Worm (Caenorhabditis elegans): ENCODE measurements around the gene Y61A9LA.1.

The Y61A9LA.1 gene

ce11 chrV:4550459-4550858, 34.6 kb upstream of the Y61A9LA.1 start (continued):
- TF ChIP-seq isw-1 (GFP tag; IDR thresholded peaks at IDR 0.05): no peak
- TF ChIP-seq zip-4 (GFP tag; optimal IDR thresholded peaks at IDR 0.05): no peak
- TF ChIP-seq egl-13 (tag; optimal IDR thresholded peaks at IDR 0.05): no peak
- TF ChIP-seq skn-1 (tag; optimal IDR thresholded peaks at IDR 0.05): peak; percentile 39
- TF ChIP-seq mdl-1 (tag; optimal IDR thresholded peaks at IDR 0.05): peak in 1 of 2 experiments; percentile 49
- TF ChIP-seq lin-14 (GFP tag; optimal IDR thresholded peaks at IDR 0.05): peak; percentile 91
- no peak for TF ChIP-seq Y116A8C.19 (tag; optimal IDR thresholded peaks at IDR 0.05; ENCODE audit: borderline replicate concordance)
- no peak for TF ChIP-seq sup-37 (GFP tag; optimal IDR thresholded peaks at IDR 0.05)
- no peak for TF ChIP-seq ceh-90 (tag; optimal IDR thresholded peaks at IDR 0.05)
- TF ChIP-seq unc-62 (GFP tag; optimal IDR thresholded peaks at IDR 0.05): no peak
- no peak for TF ChIP-seq sox-4 (tag; optimal IDR thresholded peaks at IDR 0.05)
- peak in 1 of 3 experiments; percentile 11 for TF ChIP-seq dpl-1 (GFP tag; optimal IDR thresholded peaks at IDR 0.05)
- no peak for TF ChIP-seq rnt-1 (tag; optimal IDR thresholded peaks at IDR 0.05)
- TF ChIP-seq sptf-1 (tag; optimal IDR thresholded peaks at IDR 0.05): no peak
- peak; percentile 90 for TF ChIP-seq nhr-85 (tag)
- no peak for TF ChIP-seq nhr-77 (tag; optimal IDR thresholded peaks at IDR 0.05)
- no peak for TF ChIP-seq ceh-88 (GFP tag; IDR thresholded peaks at IDR 0.05)
- no peak for TF ChIP-seq F16B12.6 (tag; optimal IDR thresholded peaks at IDR 0.05)
- no peak for TF ChIP-seq nhr-12 (tag; optimal IDR thresholded peaks at IDR 0.05)
- no peak for TF ChIP-seq aha-1 (tag; optimal IDR thresholded peaks at IDR 0.05)
- TF ChIP-seq fkh-8 (tag; optimal IDR thresholded peaks at IDR 0.05): no peak
- TF ChIP-seq nhr-19 (GFP tag; conservative IDR thresholded peaks at IDR 0.05): no peak
- no peak for TF ChIP-seq swsn-7 (tag; optimal IDR thresholded peaks at IDR 0.05)
- peak; percentile 27 for TF ChIP-seq nhr-47 (tag; optimal IDR thresholded peaks at IDR 0.05)
- peak in 1 of 3 experiments; percentile 13 for TF ChIP-seq ceh-82 (tag; optimal IDR thresholded peaks at IDR 0.05)
- TF ChIP-seq pqm-1 (tag; optimal IDR thresholded peaks at IDR 0.05): no peak
- TF ChIP-seq vab-15 (tag; optimal IDR thresholded peaks at IDR 0.05): no peak
- TF ChIP-seq aly-2 (tag; optimal IDR thresholded peaks at IDR 0.05): no peak
- no peak for TF ChIP-seq nhr-11 (tag; optimal IDR thresholded peaks at IDR 0.05)
- no peak for TF ChIP-seq C34B4.2 (tag; optimal IDR thresholded peaks at IDR 0.05)
- peak; percentile 66 for TF ChIP-seq nhr-71 (tag; optimal IDR thresholded peaks at IDR 0.05)

ce11 chrV:4551911-4552310, 33.2 kb upstream of the Y61A9LA.1 start:
- TF ChIP-seq rnt-1 (tag; optimal IDR thresholded peaks at IDR 0.05): no peak
- TF ChIP-seq lin-35 (GFP tag; optimal IDR thresholded peaks at IDR 0.05): peak in 1 of 2 experiments; percentile 2
- no peak for TF ChIP-seq sptf-1 (tag; optimal IDR thresholded peaks at IDR 0.05)
- peak in 1 of 3 experiments; percentile 44 for TF ChIP-seq dpl-1 (GFP tag; optimal IDR thresholded peaks at IDR 0.05)
- peak in 1 of 2 experiments; percentile 21 for TF ChIP-seq efl-1 (optimal IDR thresholded peaks at IDR 0.05)
- peak in 1 of 2 experiments; percentile 34 for TF ChIP-seq efl-1 (GFP tag; optimal IDR thresholded peaks at IDR 0.05 in 1 of 2)
- TF ChIP-seq ztf-11 (tag; optimal IDR thresholded peaks at IDR 0.05): no peak
- no peak for TF ChIP-seq lir-3 (tag; optimal IDR thresholded peaks at IDR 0.05; ENCODE audit: poor library complexity)
- TF ChIP-seq hlh-17 (GFP tag; optimal IDR thresholded peaks at IDR 0.05; ENCODE audit: borderline replicate concordance): no peak

ce11 chrV:4552394-4553096, 32.6 kb upstream of the Y61A9LA.1 start:
- TF ChIP-seq lin-14 (GFP tag; optimal IDR thresholded peaks at IDR 0.05): peak; percentile 28
- TF ChIP-seq nhr-71 (tag; optimal IDR thresholded peaks at IDR 0.05): peak; percentile 43
- TF ChIP-seq snu-23 (GFP tag; optimal IDR thresholded peaks at IDR 0.05): peak; percentile 14
- TF ChIP-seq mab-9 (GFP tag; IDR thresholded peaks at IDR 0.05): 0 out of 2 replicates have a peak, but pooled peaks have one; percentile 37
- TF ChIP-seq unc-86 (tag; optimal IDR thresholded peaks at IDR 0.05): peak; percentile 0
- TF ChIP-seq efl-1 (optimal IDR thresholded peaks at IDR 0.05): peak; percentile 15 to 46
- TF ChIP-seq efl-1 (GFP tag; optimal IDR thresholded peaks at IDR 0.05 in 1 of 2): peak in 1 of 2 experiments; percentile 5
- peak; percentile 64 for TF ChIP-seq F16B12.6 (tag; optimal IDR thresholded peaks at IDR 0.05)
- TF ChIP-seq dsc-1 (tag; optimal IDR thresholded peaks at IDR 0.05): peak; percentile 57
- peak; percentile 6 for TF ChIP-seq swsn-7 (tag; optimal IDR thresholded peaks at IDR 0.05)
- peak; percentile 47 for TF ChIP-seq nhr-47 (tag; optimal IDR thresholded peaks at IDR 0.05)
- peak; percentile 36; the same call in 1 of the 2 replicates for TF ChIP-seq unc-98 (GFP tag; IDR thresholded peaks at IDR 0.05)
- peak; percentile 45 for TF ChIP-seq rnt-1 (tag; optimal IDR thresholded peaks at IDR 0.05)
- TF ChIP-seq tbx-2 (tag; optimal IDR thresholded peaks at IDR 0.05): peak; percentile 2
